Fruit fly (Drosophila melanogaster) whole organism, larva: ENCODE data around the gene Mst57Dc.

ENCODE experiments used
- noc ChIP-seq: fragments of 200-800 bp; sonication (Bioruptor generic); optimal IDR thresholded peaks from 3 replicates; lab custom pipeline; 2019; ENCODE audit warnings: missing biosample characterization, mild to moderate bottlenecking, missing genetic modification characterization, moderate library complexity

Mst57Dc gene

dm6 chr3R:25789355-25789754 lies 40.1 kb downstream of the Mst57Dc start, which contains the start of gene CG31380:
Gene CG31380, minus strand, starts transcription at chr3R:25789455.
- TF ChIP-seq noc (tag; lab: Kevin White, UChicago): no peak

- no peak for TF ChIP-seq noc (tag; lab: Kevin White, UChicago)
Measured at dm6 chr3R:25787198-25787597, 42.3 kb downstream of the Mst57Dc start, which contains the start of gene CG4960. Gene CG4960, minus strand, starts transcription at chr3R:25787298.

- no peak for TF ChIP-seq noc (tag; lab: Kevin White, UChicago)
Measured at dm6 chr3R:25782855-25783424, 46.6 kb downstream of the Mst57Dc start.
